Fruit fly (Drosophila melanogaster): ENCODE measurements around the gene Rbp9.

Rbp9 gene

dm6 chr2L:2966917-2967316 is 12.4 kb downstream of the Rbp9 start (continued):
- peak; percentile 11 for TF ChIP-seq CG10267 (tag; optimal IDR thresholded peaks at IDR 0.05)
- TF ChIP-seq exex (tag; optimal IDR thresholded peaks at IDR 0.05), result no peak
- TF ChIP-seq corto (GFP tag; optimal IDR thresholded peaks at IDR 0.05), result no peak
- TF ChIP-seq CG15696 (tag; optimal IDR thresholded peaks at IDR 0.05), result peak; percentile 31
- no peak for TF ChIP-seq nerfin-1 (tag; optimal IDR thresholded peaks at IDR 0.05)
- no peak for TF ChIP-seq cas (GFP tag; IDR thresholded peaks at IDR 0.05)
- peak; percentile 8 for TF ChIP-seq trem (tag; optimal IDR thresholded peaks at IDR 0.05)
- TF ChIP-seq vfl (GFP tag; optimal IDR thresholded peaks at IDR 0.05), result no peak
- TF ChIP-seq sisA (GFP tag; IDR thresholded peaks at IDR 0.05), result no peak
- TF ChIP-seq MTF-1 (GFP tag; optimal IDR thresholded peaks at IDR 0.05; ENCODE audit: borderline replicate concordance), result peak; percentile 47
- peak; percentile 17; the same call in 1 of the 2 replicates for TF ChIP-seq CG1024 (GFP tag; IDR thresholded peaks at IDR 0.05)
- peak; percentile 86 for TF ChIP-seq CG2116 (GFP tag; optimal IDR thresholded peaks at IDR 0.05)
- TF ChIP-seq NK7.1 (GFP tag; optimal IDR thresholded peaks at IDR 0.05), result no peak
- no peak for TF ChIP-seq CG8944 (GFP tag; optimal IDR thresholded peaks at IDR 0.05)
- peak; percentile 85 for TF ChIP-seq stwl (tag; optimal IDR thresholded peaks at IDR 0.05)
- peak; percentile 73 for TF ChIP-seq CG15479 (GFP tag; optimal IDR thresholded peaks at IDR 0.05)
- 0 out of 2 replicates have a peak, but pooled peaks have one; percentile 3 for TF ChIP-seq Rx (GFP tag; IDR thresholded peaks at IDR 0.05)
- no peak for TF ChIP-seq CG9215 (GFP tag; IDR thresholded peaks at IDR 0.05)
- TF ChIP-seq Xbp1 (GFP tag; optimal IDR thresholded peaks at IDR 0.05), result no peak
- no peak for TF ChIP-seq Fer1 (GFP tag; optimal IDR thresholded peaks at IDR 0.05)
- peak; percentile 38; the same call in 1 of the 3 replicates for TF ChIP-seq Mrtf (GFP tag; IDR thresholded peaks at IDR 0.05)
- TF ChIP-seq Camta (GFP tag; optimal IDR thresholded peaks at IDR 0.05), result peak; percentile 2
- no peak for TF ChIP-seq CG2678 (tag; optimal IDR thresholded peaks at IDR 0.05)
- TF ChIP-seq amos (GFP tag; IDR thresholded peaks at IDR 0.05; ENCODE audit: partially characterized antibody), result no peak
- TF ChIP-seq CG12155 (GFP tag; optimal IDR thresholded peaks at IDR 0.05), result no peak
- TF ChIP-seq nau (GFP tag; optimal IDR thresholded peaks at IDR 0.05), result no peak
- no peak for TF ChIP-seq Dad (GFP tag; optimal IDR thresholded peaks at IDR 0.05)
- peak; percentile 80 for TF ChIP-seq ac (GFP tag; optimal IDR thresholded peaks at IDR 0.05)
- TF ChIP-seq eyg (GFP tag; optimal IDR thresholded peaks at IDR 0.05), result no peak
- TF ChIP-seq Opbp (GFP tag; IDR thresholded peaks at IDR 0.05; ENCODE audit: partially characterized antibody), result no peak
- no peak for TF ChIP-seq ato (GFP tag; IDR thresholded peaks at IDR 0.05; ENCODE audit: partially characterized antibody)
- TF ChIP-seq dati (GFP tag; IDR thresholded peaks at IDR 0.05), result no peak
- no peak for TF ChIP-seq CG4820 (GFP tag; optimal IDR thresholded peaks at IDR 0.05)
- no peak for TF ChIP-seq CG13296 (GFP tag; optimal IDR thresholded peaks at IDR 0.05)
- TF ChIP-seq CG3726 (GFP tag; IDR thresholded peaks at IDR 0.05), result peak; percentile 63; the same call in 1 of the 3 replicates
- TF ChIP-seq Med (GFP tag), result peak; percentile 51
- no peak for TF ChIP-seq nom (GFP tag; optimal IDR thresholded peaks at IDR 0.05)
- TF ChIP-seq Bdp1 (GFP tag; optimal IDR thresholded peaks at IDR 0.05), result no peak
- TF ChIP-seq CG12299 (tag; optimal IDR thresholded peaks at IDR 0.05), result no peak
- no peak for TF ChIP-seq pzg (GFP tag; optimal IDR thresholded peaks at IDR 0.05)
- no peak for TF ChIP-seq CG10321 (GFP tag; IDR thresholded peaks at IDR 0.05)
- peak; percentile 34 for TF ChIP-seq CG14710 (tag; optimal IDR thresholded peaks at IDR 0.05)
- no peak for TF ChIP-seq CG3163 (GFP tag; optimal IDR thresholded peaks at IDR 0.05)
- no peak for TF ChIP-seq CG6791 (GFP tag; IDR thresholded peaks at IDR 0.05; ENCODE audit: partially characterized antibody)
- TF ChIP-seq CG31365 (tag; optimal IDR thresholded peaks at IDR 0.05), result no peak
- TF ChIP-seq CTCF (GFP tag; optimal IDR thresholded peaks at IDR 0.05), result peak; percentile 82
- no peak for TF ChIP-seq Tbp (GFP tag; optimal IDR thresholded peaks at IDR 0.05)
- TF ChIP-seq CG13624 (GFP tag; optimal IDR thresholded peaks at IDR 0.05), result no peak
- TF ChIP-seq phol (tag; optimal IDR thresholded peaks at IDR 0.05), result peak; percentile 53
- TF ChIP-seq pum (GFP tag; optimal IDR thresholded peaks at IDR 0.05), result no peak
- TF ChIP-seq CG11560 (tag; IDR thresholded peaks at IDR 0.05), result no peak
- no peak for TF ChIP-seq ro (GFP tag; IDR thresholded peaks at IDR 0.05)

Measured in whole organism, embryonic.